Fruit fly (Drosophila melanogaster) Kc167 (cell line): ENCODE measurements around the gene Phs.

Experiments
- Myc ChIP-seq: fragments of >200 bp; optimal IDR thresholded peaks from 2 replicates; lab custom pipeline; 2017; ENCODE audit warnings: missing external identifiers
- Sin3A ChIP-seq: fragments of >200 bp; optimal IDR thresholded peaks from 2 replicates; lab custom pipeline; 2018; ENCODE audit warnings: missing external identifiers
- insv ChIP-seq: fragments of >200 bp; optimal IDR thresholded peaks from 3 replicates; lab custom pipeline; 2018; ENCODE audit warnings: missing external identifiers
- psq ChIP-seq: fragments of >200 bp; optimal IDR thresholded peaks from 2 replicates; lab custom pipeline; 2017; ENCODE audit warnings: missing external identifiers
- ttk ChIP-seq: sonication (Bioruptor generic); optimal IDR thresholded peaks from 2 replicates; lab custom pipeline; 2017; ENCODE audit warnings: missing external identifiers

DNA sequence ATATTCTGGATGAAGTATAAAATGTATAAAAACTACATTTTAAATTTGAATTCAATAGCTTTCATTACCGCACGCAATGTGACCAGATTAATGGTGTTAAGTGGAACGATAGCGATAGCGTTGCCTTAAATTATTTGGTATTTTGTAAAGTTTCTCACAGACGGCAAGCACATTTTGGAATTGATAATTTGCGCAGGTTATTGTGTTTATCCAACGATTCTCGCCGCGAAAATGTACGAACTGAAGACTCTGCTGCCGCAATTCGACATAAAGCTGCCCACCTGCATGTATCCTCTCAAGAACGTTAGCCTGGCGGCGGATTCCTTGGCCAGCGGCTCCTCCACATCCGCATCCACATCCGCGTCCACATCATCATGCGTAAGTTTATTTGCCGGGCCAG is 36.2 kb upstream of the Phs start, which contains the start of gene AIMP2:
- TF ChIP-seq Sin3A (lab: Kevin White, UChicago): no peak
- no peak for TF ChIP-seq ttk
- TF ChIP-seq psq (lab: Kevin White, UChicago): no peak
- no peak for TF ChIP-seq Myc
- TF ChIP-seq insv (lab: Kevin White, UChicago): no peak
